Worm (Caenorhabditis elegans) whole organism, young adult: ENCODE data around the gene ubh-2.

ENCODE experiments used
- B0336.3 ChIP-seq: fragments of 200-800 bp; sonication (Bioruptor generic); IDR thresholded peaks from 2 replicates; pipeline ENCODE4 v1.3.6; 2022; ENCODE audit warnings: missing genetic modification characterization, missing compliant biosample characterization
- F39B2.1 ChIP-seq: fragments of 200-800 bp; sonication (Bioruptor generic); IDR thresholded peaks from 2 replicates; pipeline ENCODE4 v1.3.6; 2022; ENCODE audit warnings: missing genetic modification reagents, missing genetic modification characterization, missing compliant biosample characterization
- F49E8.2 ChIP-seq: sonication (generic microtip); optimal IDR thresholded peaks from 3 replicates; lab custom pipeline; 2017; ENCODE audit warnings: missing genetic modification characterization, mild to moderate bottlenecking, missing compliant biosample characterization, antibody characterized with exemption, moderate library complexity; ENCODE audit not compliant: insufficient read depth
- T07F8.4 ChIP-seq: sonication (generic microtip); optimal IDR thresholded peaks from 2 replicates; lab custom pipeline; 2016; ENCODE audit warnings: mild to moderate bottlenecking, missing genetic modification characterization, moderate library complexity, missing compliant biosample characterization
- T26A5.8 ChIP-seq: sonication (generic microtip); optimal IDR thresholded peaks from 2 replicates; lab custom pipeline; 2016; ENCODE audit warnings: missing genetic modification characterization, missing compliant biosample characterization
- akir-1 ChIP-seq: fragments of 200-800 bp; sonication (Bioruptor generic); optimal IDR thresholded peaks from 2 replicates; lab custom pipeline; 2018; ENCODE audit warnings: mild to moderate bottlenecking, missing genetic modification characterization, moderate library complexity, missing compliant biosample characterization
- atf-7 ChIP-seq: sonication (generic microtip); optimal IDR thresholded peaks from 2 replicates; lab custom pipeline; 2017; ENCODE audit warnings: mild to moderate bottlenecking, missing genetic modification characterization, missing compliant biosample characterization
- attf-3 ChIP-seq: fragments of 200-800 bp; sonication (Bioruptor generic); conservative IDR thresholded peaks from 2 replicates; pipeline ENCODE4 v1.3.6; 2022; ENCODE audit warnings: missing genetic modification reagents, missing genetic modification characterization, missing compliant biosample characterization
- attf-6 ChIP-seq: fragments of 200-800 bp; sonication (Bioruptor generic); IDR thresholded peaks from 2 replicates; pipeline ENCODE4 v1.3.6; 2022; ENCODE audit warnings: missing genetic modification reagents, missing genetic modification characterization, missing compliant biosample characterization
- bed-1 ChIP-seq: fragments of 200-800 bp; sonication (Bioruptor generic); IDR thresholded peaks from 2 replicates; pipeline ENCODE4 v1.3.6; 2022; ENCODE audit warnings: missing genetic modification reagents, missing genetic modification characterization, missing compliant biosample characterization
- bed-2 ChIP-seq: fragments of 200-800 bp; sonication (Bioruptor generic); IDR thresholded peaks from 2 replicates; pipeline ENCODE4 v1.3.6; 2022; ENCODE audit warnings: missing genetic modification reagents, missing genetic modification characterization, missing compliant biosample characterization
- ccch-3 ChIP-seq: fragments of 200-800 bp; sonication (Bioruptor generic); optimal IDR thresholded peaks from 2 replicates; lab custom pipeline; 2018; ENCODE audit warnings: mild to moderate bottlenecking, missing genetic modification characterization, missing compliant biosample characterization
- cebp-1 ChIP-seq, 2 experiments: fragments of 200-800 bp in 1 of 2; sonication (Bioruptor generic) in 1 of 2; sonication (generic microtip) in 1 of 2; IDR thresholded peaks in 1 of 2; optimal IDR thresholded peaks in 1 of 2; 2 replicates each; pipeline versions ENCODE4 v1.3.6 to Lab custom; 2017 to 2022; ENCODE audit warnings: missing compliant biosample characterization in 2 of 2, missing genetic modification characterization in 2 of 2, mild to moderate bottlenecking in 1 of 2, missing genetic modification reagents in 1 of 2, moderate library complexity in 1 of 2
- ceh-27 ChIP-seq: fragments of 200-800 bp; sonication (Bioruptor generic); optimal IDR thresholded peaks from 2 replicates; lab custom pipeline; 2018; ENCODE audit warnings: mild to moderate bottlenecking, missing genetic modification characterization, moderate library complexity, missing compliant biosample characterization
- ceh-40 ChIP-seq: fragments of 200-800 bp; sonication (Bioruptor generic); IDR thresholded peaks from 2 replicates; pipeline ENCODE4 v1.3.6; 2022; ENCODE audit warnings: missing genetic modification characterization, missing compliant biosample characterization
- die-1 ChIP-seq: sonication (generic microtip); optimal IDR thresholded peaks from 2 replicates; lab custom pipeline; 2016; ENCODE audit warnings: missing genotype, mild to moderate bottlenecking, missing genetic modification characterization, missing compliant biosample characterization
- dox-1 ChIP-seq: fragments of 200-800 bp; sonication (Bioruptor generic); IDR thresholded peaks from 2 replicates; pipeline ENCODE4 v1.3.6; 2022; ENCODE audit warnings: missing genetic modification reagents, missing genetic modification characterization, missing compliant biosample characterization
- egl-18 ChIP-seq: fragments of 200-800 bp; sonication (Bioruptor generic); IDR thresholded peaks from 2 replicates; pipeline ENCODE4 v1.3.6; 2022; ENCODE audit warnings: missing genetic modification reagents, missing genetic modification characterization, missing compliant biosample characterization
- egl-44 ChIP-seq: fragments of 200-800 bp; sonication (Bioruptor generic); IDR thresholded peaks from 2 replicates; pipeline ENCODE4 v1.3.6; 2022; ENCODE audit warnings: missing genetic modification reagents, missing genetic modification characterization, missing compliant biosample characterization
- ekl-4 ChIP-seq: fragments of 200-800 bp; sonication (Bioruptor generic); IDR thresholded peaks from 2 replicates; pipeline ENCODE4 v1.3.6; 2022; ENCODE audit warnings: missing genetic modification reagents, missing genetic modification characterization, missing compliant biosample characterization
- fkh-3 ChIP-seq: sonication (generic microtip); optimal IDR thresholded peaks from 2 replicates; lab custom pipeline; 2016; ENCODE audit warnings: mild to moderate bottlenecking, missing genetic modification characterization, missing compliant biosample characterization
- let-526 ChIP-seq: fragments of 200-800 bp; sonication (Bioruptor generic); IDR thresholded peaks from 2 replicates; pipeline ENCODE4 v1.3.6; 2022; ENCODE audit warnings: missing genetic modification reagents, missing genetic modification characterization, missing compliant biosample characterization
- let-607 ChIP-seq, 2 experiments: fragments of 200-800 bp in 1 of 2; sonication (Bioruptor generic) in 1 of 2; sonication (generic microtip) in 1 of 2; optimal IDR thresholded peaks; 2 replicates each; lab custom pipeline; 2016 to 2018; ENCODE audit warnings: mild to moderate bottlenecking in 2 of 2, missing compliant biosample characterization in 2 of 2, missing genetic modification characterization in 2 of 2, moderate library complexity in 2 of 2, missing genotype in 1 of 2
- lin-26 ChIP-seq: fragments of 200-800 bp; sonication (Bioruptor generic); IDR thresholded peaks from 2 replicates; pipeline ENCODE4 v1.3.6; 2022; ENCODE audit warnings: missing genetic modification reagents, missing genetic modification characterization, missing compliant biosample characterization
- lsl-1 ChIP-seq: fragments of 200-800 bp; sonication (Bioruptor generic); optimal IDR thresholded peaks from 2 replicates; lab custom pipeline; 2018; ENCODE audit warnings: mild to moderate bottlenecking, missing genetic modification characterization, moderate library complexity, missing compliant biosample characterization
- madf-6 ChIP-seq: fragments of 200-800 bp; sonication (Bioruptor generic); IDR thresholded peaks from 2 replicates; pipeline ENCODE4 v1.3.6; 2022; ENCODE audit warnings: missing genetic modification reagents, missing genetic modification characterization, missing compliant biosample characterization
- mcd-1 ChIP-seq: fragments of 200-800 bp; sonication (Bioruptor generic); IDR thresholded peaks from 2 replicates; pipeline ENCODE4 v1.3.6; 2022; ENCODE audit warnings: missing genetic modification reagents, missing genetic modification characterization, missing compliant biosample characterization
- nfyb-1 ChIP-seq: fragments of 200-800 bp; sonication (Bioruptor generic); IDR thresholded peaks from 2 replicates; pipeline ENCODE4 v1.3.6; 2022; ENCODE audit warnings: missing genetic modification reagents, missing genetic modification characterization, missing compliant biosample characterization
- nhr-120 ChIP-seq: fragments of 200-800 bp; sonication (Bioruptor generic); IDR thresholded peaks from 2 replicates; pipeline ENCODE4 v1.3.6; 2022; ENCODE audit warnings: missing genetic modification characterization, missing compliant biosample characterization
- rec-8 ChIP-seq, 2 experiments: sonication (generic microtip); optimal IDR thresholded peaks; 2 replicates each; lab custom pipeline; 2016; ENCODE audit warnings: mild to moderate bottlenecking in 2 of 2, missing genetic modification characterization in 2 of 2, missing genetic modification reagents in 2 of 2, missing genotype in 2 of 2, missing biosample characterization in 1 of 2, missing compliant biosample characterization in 1 of 2, moderate library complexity in 1 of 2
- snpc-4 ChIP-seq, 5 experiments: fragments of 150-350 bp in 1 of 5; sonication (generic microtip) in 4 of 5; optimal IDR thresholded peaks; 2 replicates each; lab custom pipeline; 2014 to 2018; ENCODE audit warnings: missing genetic modification characterization in 5 of 5, missing biosample characterization in 3 of 5, antibody characterized with exemption in 2 of 5, mild to moderate bottlenecking in 2 of 5, missing compliant biosample characterization in 2 of 5, missing genotype in 2 of 5, moderate library complexity in 2 of 5, missing genetic modification reagents in 1 of 5
- sptf-2 ChIP-seq: fragments of 200-800 bp; sonication (Bioruptor generic); optimal IDR thresholded peaks from 2 replicates; lab custom pipeline; 2018; ENCODE audit warnings: mild to moderate bottlenecking, missing genetic modification characterization, missing compliant biosample characterization
- unc-62 ChIP-seq: fragments of 150-350 bp; optimal IDR thresholded peaks from 2 replicates; lab custom pipeline; 2014; ENCODE audit warnings: missing biosample characterization, missing genetic modification reagents, missing genetic modification characterization
- zfh-2 ChIP-seq: fragments of 200-800 bp; sonication (Bioruptor generic); conservative IDR thresholded peaks from 2 replicates; pipeline ENCODE4 v1.3.6; 2022; ENCODE audit warnings: missing genetic modification reagents, missing genetic modification characterization, missing compliant biosample characterization
- zim-3 ChIP-seq: sonication (generic microtip); optimal IDR thresholded peaks from 2 replicates; lab custom pipeline; 2017; ENCODE audit warnings: mild to moderate bottlenecking, missing genetic modification characterization, moderate library complexity, missing compliant biosample characterization
- ztf-22 ChIP-seq: fragments of 200-800 bp; sonication (Bioruptor generic); optimal IDR thresholded peaks from 2 replicates; lab custom pipeline; 2018; ENCODE audit warnings: mild to moderate bottlenecking, missing genetic modification characterization, moderate library complexity, missing compliant biosample characterization
- ztf-26 ChIP-seq: sonication (generic microtip); optimal IDR thresholded peaks from 2 replicates; lab custom pipeline; 2017; ENCODE audit warnings: missing genetic modification characterization, missing compliant biosample characterization

Gene ubh-2

ce11 chrV:6541875-6542274 lies 32.3 kb upstream of the ubh-2 start:
- peak; percentile 14 for TF ChIP-seq ceh-27 (GFP tag; lab: Kevin White, UChicago)
- TF ChIP-seq die-1: peak; percentile 30
- no peak for TF ChIP-seq dox-1
- TF ChIP-seq mcd-1 (GFP tag; lab: Robert Waterston, UW): 0 out of 2 replicates have a peak, but pooled peaks have one; percentile 31
- no peak for TF ChIP-seq attf-6 (GFP tag; lab: Robert Waterston, UW)
- TF ChIP-seq let-607 (tag; optimal IDR thresholded peaks at IDR 0.05; lab: Kevin White, UChicago): no peak
- no peak for TF ChIP-seq T07F8.4 (tag; lab: Kevin White, UChicago)
- no peak for TF ChIP-seq snpc-4 (GFP tag; optimal IDR thresholded peaks at IDR 0.05; lab: Kevin White, UChicago)
- no peak for TF ChIP-seq snpc-4 (tag; optimal IDR thresholded peaks at IDR 0.05; lab: Kevin White, UChicago)
- TF ChIP-seq unc-62 (GFP tag; lab: Kevin White, UChicago): no peak
- TF ChIP-seq madf-6: 0 out of 2 replicates have a peak, but pooled peaks have one; percentile 13
- TF ChIP-seq lin-26 (GFP tag; lab: Robert Waterston, UW): peak; percentile 26; the same call in 1 of the 2 replicates
- TF ChIP-seq akir-1 (GFP tag; lab: Kevin White, UChicago): no peak
- TF ChIP-seq rec-8 (tag; optimal IDR thresholded peaks at IDR 0.05; lab: Kevin White, UChicago): no peak
- TF ChIP-seq cebp-1 (GFP tag; IDR thresholded peaks at IDR 0.05; lab: Robert Waterston, UW): no peak
- peak; percentile 15 for TF ChIP-seq cebp-1 (tag; optimal IDR thresholded peaks at IDR 0.05; lab: Kevin White, UChicago)
- no peak for TF ChIP-seq egl-18 (GFP tag; lab: Robert Waterston, UW)
- TF ChIP-seq fkh-3 (tag; lab: Kevin White, UChicago): no peak
- TF ChIP-seq ztf-26 (tag; lab: Kevin White, UChicago): peak; percentile 5
- peak; percentile 0 for TF ChIP-seq atf-7 (tag; lab: Kevin White, UChicago)
- TF ChIP-seq ccch-3: no peak
- no peak for TF ChIP-seq attf-3 (GFP tag; lab: Robert Waterston, UW)
- TF ChIP-seq zfh-2 (GFP tag; lab: Robert Waterston, UW): peak; percentile 85

DNA sequence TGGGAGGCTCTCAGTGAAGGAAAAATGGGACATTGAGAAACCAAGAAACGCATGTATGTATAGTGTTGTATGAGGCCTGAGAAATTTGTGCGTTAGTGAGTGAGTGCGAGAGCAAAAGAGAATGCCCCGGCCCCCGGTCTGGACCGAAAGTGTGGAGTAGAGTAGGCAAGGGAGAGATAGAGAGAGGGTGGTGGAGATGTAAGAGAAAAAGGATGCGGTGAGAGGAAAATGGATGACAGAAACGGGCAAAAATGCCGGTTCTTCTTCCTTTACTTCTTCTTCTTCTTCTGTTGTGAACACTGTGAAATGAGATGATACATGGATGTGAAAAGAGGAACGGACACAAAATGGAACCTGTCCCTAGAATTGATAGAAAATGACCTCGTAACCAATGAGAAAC lies 28.7 kb upstream of the ubh-2 start:
- no peak for TF ChIP-seq bed-2 (GFP tag; lab: Robert Waterston, UW)
- TF ChIP-seq unc-62 (GFP tag; lab: Kevin White, UChicago): no peak
- TF ChIP-seq nhr-120 (GFP tag; lab: Robert Waterston, UW): no peak
- no peak for TF ChIP-seq T07F8.4 (tag; lab: Kevin White, UChicago)
- no peak for TF ChIP-seq let-526 (GFP tag; lab: Robert Waterston, UW)
- no peak for TF ChIP-seq ztf-22 (GFP tag; lab: Kevin White, UChicago)
- 0 out of 2 replicates have a peak, but pooled peaks have one; percentile 42 for TF ChIP-seq nfyb-1 (GFP tag; lab: Robert Waterston, UW)
- no peak for TF ChIP-seq T26A5.8
- TF ChIP-seq cebp-1 (GFP tag; IDR thresholded peaks at IDR 0.05; lab: Robert Waterston, UW): no peak
- peak; percentile 24 for TF ChIP-seq cebp-1 (tag; optimal IDR thresholded peaks at IDR 0.05; lab: Kevin White, UChicago)
- no peak for TF ChIP-seq B0336.3 (GFP tag; lab: Robert Waterston, UW)
- 0 out of 2 replicates have a peak, but pooled peaks have one; percentile 42 for TF ChIP-seq ceh-40 (GFP tag; lab: Robert Waterston, UW)
- TF ChIP-seq akir-1 (GFP tag; lab: Kevin White, UChicago): no peak
- TF ChIP-seq sptf-2 (GFP tag; lab: Kevin White, UChicago): no peak
- no peak for TF ChIP-seq ccch-3
- TF ChIP-seq bed-1 (GFP tag; lab: Robert Waterston, UW): no peak
- no peak for TF ChIP-seq ekl-4 (GFP tag; lab: Robert Waterston, UW)
- no peak for TF ChIP-seq zim-3
- no peak for TF ChIP-seq F39B2.1 (GFP tag; lab: Robert Waterston, UW)
- no peak for TF ChIP-seq F49E8.2 (tag; lab: Kevin White, UChicago)
- no peak for TF ChIP-seq lsl-1 (GFP tag; lab: Kevin White, UChicago)
- TF ChIP-seq egl-44 (GFP tag; lab: Robert Waterston, UW): 0 out of 2 replicates have a peak, but pooled peaks have one; percentile 28
- TF ChIP-seq, all 124 proteins: peak for 4
